Fruit fly (Drosophila melanogaster) S2 (cell line): Measurements from ENCODE around the gene CG8630.

Experiments
- CG8478 ChIP-seq: fragments of >200 bp; optimal IDR thresholded peaks from 2 replicates; lab custom pipeline; 2018
- CTCF ChIP-seq, 2 experiments: fragments of >200 bp; optimal IDR thresholded peaks; 2 replicates each; lab custom pipeline; 2018

DNA sequence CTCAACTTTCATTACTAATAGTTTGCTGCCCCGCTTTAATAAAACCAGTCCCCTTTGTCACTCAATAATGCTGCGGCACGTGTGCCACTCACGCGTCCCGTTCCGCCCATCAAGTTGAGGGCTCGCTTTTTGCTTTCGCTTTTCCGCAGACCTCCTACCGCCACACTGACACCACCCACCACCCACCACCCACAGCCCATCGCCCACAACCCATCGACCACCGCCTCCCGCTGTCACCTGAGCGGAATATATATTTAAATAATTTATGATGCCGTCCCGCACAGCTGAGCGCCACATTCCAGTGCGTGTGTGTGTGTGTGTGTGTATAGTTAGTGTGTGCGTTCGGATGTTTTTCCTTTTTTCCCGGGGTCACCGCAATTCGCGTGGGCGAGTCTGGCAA is 37.8 kb upstream of the CG8630 start:
- no peak for TF ChIP-seq CG8478 (lab: Kevin White, UChicago)
- no peak for TF ChIP-seq CTCF (optimal IDR thresholded peaks at IDR 0.05; lab: Kevin White, UChicago)
